Fruit fly (Drosophila melanogaster): ENCODE data around the gene Fum3.

The Fum3 gene

DNA sequence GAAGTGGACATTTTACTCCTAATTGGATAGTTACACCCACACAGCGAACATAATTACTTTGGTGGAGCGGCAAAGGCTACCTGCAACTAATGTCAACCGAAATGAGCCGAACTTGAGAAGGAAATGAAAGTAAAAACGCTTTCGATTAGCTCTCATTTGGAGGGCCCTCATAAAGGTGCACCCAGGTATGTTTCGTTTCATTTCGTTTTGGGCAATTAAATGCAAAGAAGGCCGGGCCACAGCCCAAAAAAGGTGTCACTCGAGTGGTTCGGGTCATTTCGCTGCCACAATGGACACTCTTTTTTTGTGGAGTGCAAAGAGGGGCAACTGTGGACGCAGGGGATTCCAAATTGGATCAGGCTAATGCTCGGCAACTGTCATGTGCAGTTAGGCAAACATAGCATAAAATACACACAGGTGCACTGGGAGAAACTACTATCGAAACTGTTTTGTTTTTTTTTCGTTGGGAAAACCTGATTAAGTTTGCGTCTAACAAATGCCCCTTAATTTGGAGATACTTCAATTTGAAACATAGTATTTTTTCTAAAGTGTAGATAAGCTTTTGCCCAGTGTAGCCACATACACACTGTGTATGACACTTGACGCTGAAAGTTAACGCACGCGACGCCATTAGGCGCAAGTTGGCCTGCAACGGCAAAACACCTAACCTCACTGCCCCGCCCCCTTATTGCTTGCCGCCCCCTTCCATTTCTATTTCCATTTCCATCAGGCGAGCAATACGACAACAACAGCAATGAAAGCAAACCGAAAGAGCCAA, 49.0 kb downstream of the Fum3 start (continued):
- TF ChIP-seq CG17361 (GFP tag; IDR thresholded peaks at IDR 0.05): peak; percentile 45; the same call in 2 of the 3 replicates
- TF ChIP-seq kay (GFP tag; optimal IDR thresholded peaks at IDR 0.05): peak; percentile 70
- peak; percentile 83 for TF ChIP-seq Xbp1 (GFP tag; optimal IDR thresholded peaks at IDR 0.05)
- no peak for TF ChIP-seq D19B (GFP tag; optimal IDR thresholded peaks at IDR 0.05)
- peak; percentile 89 for TF ChIP-seq dmrt11E (tag; optimal IDR thresholded peaks at IDR 0.05)
- TF ChIP-seq Vsx1 (GFP tag; optimal IDR thresholded peaks at IDR 0.05): peak; percentile 88
- TF ChIP-seq HLH54F (GFP tag; optimal IDR thresholded peaks at IDR 0.05): peak; percentile 33
- TF ChIP-seq CG6689 (GFP tag; IDR thresholded peaks at IDR 0.05): peak; percentile 93
- peak; percentile 90 for TF ChIP-seq Gsc (GFP tag; IDR thresholded peaks at IDR 0.05)
- no peak for TF ChIP-seq D19A (tag; optimal IDR thresholded peaks at IDR 0.05)
- TF ChIP-seq gcm (GFP tag; optimal IDR thresholded peaks at IDR 0.05): peak; percentile 56
- TF ChIP-seq CG5953 (GFP tag; IDR thresholded peaks at IDR 0.05): peak; percentile 94
- TF ChIP-seq onecut (GFP tag; IDR thresholded peaks at IDR 0.05): peak; percentile 88
- peak; percentile 81 for TF ChIP-seq CoRest (tag; optimal IDR thresholded peaks at IDR 0.05)
- peak; percentile 87 for TF ChIP-seq CG11247 (GFP tag; IDR thresholded peaks at IDR 0.05)
- peak; percentile 87 for TF ChIP-seq dimm (GFP tag; IDR thresholded peaks at IDR 0.05)
- peak; percentile 80 for TF ChIP-seq fd64A (GFP tag; optimal IDR thresholded peaks at IDR 0.05)
- peak; percentile 92 for TF ChIP-seq H2.0 (GFP tag; IDR thresholded peaks at IDR 0.05)
- TF ChIP-seq Abd-B (GFP tag; optimal IDR thresholded peaks at IDR 0.05): peak; percentile 78
- TF ChIP-seq Kr (GFP tag; optimal IDR thresholded peaks at IDR 0.05): peak; percentile 5
- TF ChIP-seq CG4854 (GFP tag; optimal IDR thresholded peaks at IDR 0.05): peak; percentile 71
- TF ChIP-seq Nf-YC (tag; optimal IDR thresholded peaks at IDR 0.05): no peak
- TF ChIP-seq Chrac-16 (GFP tag; optimal IDR thresholded peaks at IDR 0.05): peak; percentile 79
- 0 out of 2 replicates have a peak, but pooled peaks have one; percentile 51 for TF ChIP-seq E2f2 (GFP tag; IDR thresholded peaks at IDR 0.05)
- peak; percentile 63 for TF ChIP-seq CG17385 (GFP tag; optimal IDR thresholded peaks at IDR 0.05)
- no peak for TF ChIP-seq YL-1 (GFP tag; optimal IDR thresholded peaks at IDR 0.05)
- peak; percentile 78 for TF ChIP-seq CG12391 (tag; optimal IDR thresholded peaks at IDR 0.05)
- TF ChIP-seq CG3847 (GFP tag; IDR thresholded peaks at IDR 0.05): peak; percentile 70
- TF ChIP-seq Lhr (GFP tag; optimal IDR thresholded peaks at IDR 0.05): peak; percentile 76
- no peak for TF ChIP-seq Dp (GFP tag; optimal IDR thresholded peaks at IDR 0.05)
- TF ChIP-seq z (GFP tag; IDR thresholded peaks at IDR 0.05): peak; percentile 74; the same call in 2 of the 3 replicates
- TF ChIP-seq CG7928 (GFP tag; optimal IDR thresholded peaks at IDR 0.05): peak; percentile 3
- peak; percentile 75 for TF ChIP-seq CG14965 (GFP tag; optimal IDR thresholded peaks at IDR 0.05; ENCODE audit: borderline replicate concordance)
- TF ChIP-seq nerfin-2 (GFP tag; IDR thresholded peaks at IDR 0.05; ENCODE audit: partially characterized antibody): no peak
- TF ChIP-seq CG10565 (GFP tag; optimal IDR thresholded peaks at IDR 0.05): peak; percentile 72
- TF ChIP-seq CG7839 (tag; optimal IDR thresholded peaks at IDR 0.05): peak; percentile 80
- TF ChIP-seq CG17612 (GFP tag; IDR thresholded peaks at IDR 0.05): peak; percentile 84
- no peak for TF ChIP-seq Meics (GFP tag; optimal IDR thresholded peaks at IDR 0.05)
- no peak for TF ChIP-seq B-H2 (GFP tag; optimal IDR thresholded peaks at IDR 0.05)
- peak; percentile 54 for TF ChIP-seq CG6854 (GFP tag; optimal IDR thresholded peaks at IDR 0.05)
- peak; percentile 87 for TF ChIP-seq ATbp (GFP tag; optimal IDR thresholded peaks at IDR 0.05)
- peak; percentile 97 for TF ChIP-seq CG2199 (GFP tag; IDR thresholded peaks at IDR 0.05)
- TF ChIP-seq CG33213 (GFP tag; optimal IDR thresholded peaks at IDR 0.05): peak; percentile 86
- TF ChIP-seq CG1647 (GFP tag; optimal IDR thresholded peaks at IDR 0.05): peak; percentile 80
- TF ChIP-seq Ssrp (tag; optimal IDR thresholded peaks at IDR 0.05): peak; percentile 84
- TF ChIP-seq CG16779 (GFP tag; IDR thresholded peaks at IDR 0.05): 0 out of 2 replicates have a peak, but pooled peaks have one; percentile 22
- TF ChIP-seq Ptx1 (GFP tag; IDR thresholded peaks at IDR 0.05): peak; percentile 92
- TF ChIP-seq CG13287 (GFP tag; IDR thresholded peaks at IDR 0.05; ENCODE audit: partially characterized antibody): no peak
- TF ChIP-seq unc-4 (GFP tag; IDR thresholded peaks at IDR 0.05; ENCODE audit: partially characterized antibody): no peak

All from whole organism, embryonic.